Worm (Caenorhabditis elegans) whole organism, late embryonic: Measurements from ENCODE around the gene F53A3.7.

Source experiments
- C08G9.2 ChIP-seq: sonication (generic microtip); optimal IDR thresholded peaks from 2 replicates; lab custom pipeline; 2016; ENCODE audit warnings: mild to moderate bottlenecking, missing genetic modification characterization, moderate library complexity, missing compliant biosample characterization
- C38D4.7 ChIP-seq: fragments of 200-800 bp; sonication (Bioruptor generic); optimal IDR thresholded peaks from 2 replicates; lab custom pipeline; 2018; ENCODE audit warnings: mild to moderate bottlenecking, missing genetic modification characterization, moderate library complexity, missing compliant biosample characterization
- K02D7.2 ChIP-seq: sonication (generic microtip); optimal IDR thresholded peaks from 2 replicates; lab custom pipeline; 2017; ENCODE audit warnings: mild to moderate bottlenecking, missing genetic modification characterization, missing compliant biosample characterization
- K09A11.1 ChIP-seq: sonication (generic microtip); optimal IDR thresholded peaks from 2 replicates; lab custom pipeline; 2017; ENCODE audit warnings: antibody characterized with exemption, mild to moderate bottlenecking, missing genetic modification characterization, missing compliant biosample characterization; ENCODE audit not compliant: insufficient read depth
- T23F11.4 ChIP-seq: fragments of 200-800 bp; sonication (Bioruptor generic); optimal IDR thresholded peaks from 2 replicates; lab custom pipeline; 2018; ENCODE audit warnings: mild to moderate bottlenecking, missing genetic modification characterization, missing compliant biosample characterization
- Y22D7AL.16 ChIP-seq: sonication (generic microtip); optimal IDR thresholded peaks from 2 replicates; lab custom pipeline; 2016; ENCODE audit warnings: missing genetic modification characterization, missing compliant biosample characterization
- ahr-1 ChIP-seq: sonication (generic microtip); optimal IDR thresholded peaks from 2 replicates; lab custom pipeline; 2016; ENCODE audit warnings: missing genetic modification characterization, missing compliant biosample characterization
- ama-1 ChIP-seq: fragments of 150-350 bp; optimal IDR thresholded peaks from 2 replicates; lab custom pipeline; 2014
- ceh-14 ChIP-seq: sonication (generic microtip); optimal IDR thresholded peaks from 2 replicates; lab custom pipeline; 2016; ENCODE audit warnings: missing genotype, missing genetic modification characterization, missing compliant biosample characterization
- ceh-18 ChIP-seq: sonication (generic microtip); optimal IDR thresholded peaks from 2 replicates; lab custom pipeline; 2016; ENCODE audit warnings: missing genetic modification characterization, missing compliant biosample characterization
- ceh-24 ChIP-seq: sonication (generic microtip); optimal IDR thresholded peaks from 2 replicates; lab custom pipeline; 2016; ENCODE audit warnings: mild to moderate bottlenecking, missing genetic modification characterization, missing compliant biosample characterization
- ceh-30 ChIP-seq: fragments of 150-350 bp; optimal IDR thresholded peaks from 2 replicates; lab custom pipeline; 2014; ENCODE audit warnings: missing biosample characterization, missing genetic modification characterization
- ceh-45 ChIP-seq: fragments of 200-800 bp; sonication (Bioruptor generic); IDR thresholded peaks from 2 replicates; pipeline ENCODE4 v1.3.6; 2022; ENCODE audit warnings: missing genetic modification reagents, missing genetic modification characterization, missing compliant biosample characterization
- ceh-48 ChIP-seq: sonication (generic microtip); optimal IDR thresholded peaks from 2 replicates; lab custom pipeline; 2016; ENCODE audit warnings: missing genetic modification characterization, inconsistent platforms, missing compliant biosample characterization
- fkh-10 ChIP-seq: fragments of 150-350 bp; optimal IDR thresholded peaks from 2 replicates; lab custom pipeline; 2014; ENCODE audit warnings: missing biosample characterization, missing genetic modification reagents, missing genetic modification characterization
- hlh-13 ChIP-seq: fragments of 200-800 bp; sonication (Bioruptor generic); optimal IDR thresholded peaks from 2 replicates; lab custom pipeline; 2018; ENCODE audit warnings: mild to moderate bottlenecking, missing genetic modification characterization, missing compliant biosample characterization
- hlh-8 ChIP-seq: sonication (generic microtip); optimal IDR thresholded peaks from 2 replicates; lab custom pipeline; 2016; ENCODE audit warnings: missing genotype, missing genetic modification characterization, missing compliant biosample characterization
- mec-3 ChIP-seq: sonication (generic microtip); optimal IDR thresholded peaks from 2 replicates; lab custom pipeline; 2016; ENCODE audit warnings: borderline replicate concordance, missing genetic modification characterization, missing compliant biosample characterization
- nhr-232 ChIP-seq: sonication (generic microtip); optimal IDR thresholded peaks from 2 replicates; lab custom pipeline; 2016; ENCODE audit warnings: missing genetic modification characterization, missing compliant biosample characterization
- odd-2 ChIP-seq: sonication (generic microtip); optimal IDR thresholded peaks from 2 replicates; lab custom pipeline; 2017; ENCODE audit warnings: antibody characterized with exemption, mild to moderate bottlenecking, missing genetic modification characterization, missing compliant biosample characterization
- sox-2 ChIP-seq: fragments of 200-800 bp; sonication (Bioruptor generic); IDR thresholded peaks from 2 replicates; pipeline ENCODE4 v1.3.6; 2022; ENCODE audit warnings: missing genetic modification reagents, missing genetic modification characterization, missing compliant biosample characterization
- sox-4 ChIP-seq: sonication (generic microtip); optimal IDR thresholded peaks from 2 replicates; lab custom pipeline; 2017; ENCODE audit warnings: mild to moderate bottlenecking, missing genetic modification characterization, inconsistent platforms, missing compliant biosample characterization
- ttx-3 ChIP-seq: sonication (generic microtip); optimal IDR thresholded peaks from 2 replicates; lab custom pipeline; 2016; ENCODE audit warnings: missing genetic modification reagents, missing genetic modification characterization, missing compliant biosample characterization
- unc-42 ChIP-seq: sonication (generic microtip); optimal IDR thresholded peaks from 2 replicates; lab custom pipeline; 2016; ENCODE audit warnings: missing genotype, missing genetic modification characterization, missing compliant biosample characterization
- unc-55 ChIP-seq: sonication (generic microtip); optimal IDR thresholded peaks from 2 replicates; lab custom pipeline; 2017; ENCODE audit warnings: missing biosample characterization, missing genetic modification reagents, missing genetic modification characterization
- unc-86 ChIP-seq: sonication (generic microtip); optimal IDR thresholded peaks from 2 replicates; lab custom pipeline; 2016; ENCODE audit warnings: missing genetic modification characterization, missing compliant biosample characterization

Gene F53A3.7

DNA sequence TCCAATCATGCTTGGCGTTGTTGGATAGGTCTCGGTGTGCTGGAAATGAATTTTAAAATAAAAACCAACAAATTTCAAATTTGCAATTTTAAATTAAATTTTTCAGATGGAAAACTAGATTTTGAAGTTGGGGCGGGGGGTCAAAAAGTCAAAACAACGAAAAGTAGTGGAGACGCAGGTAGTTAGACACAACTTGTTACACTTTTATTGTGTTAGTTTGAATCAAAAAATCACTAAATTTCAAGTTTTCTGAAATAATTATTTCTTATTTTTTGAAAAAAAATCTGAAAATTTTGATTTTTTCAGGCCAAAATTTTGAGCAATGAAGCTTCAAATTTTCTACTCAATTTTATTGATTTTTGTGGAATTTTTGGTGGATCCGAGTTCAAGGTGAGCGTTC, 36.4 kb downstream of the F53A3.7 start, which contains the start of gene Y39A3B.8:
TSS of gene Y39A3B.8 (plus strand) at position 301 of the 400 bp plus-strand sequence.
- no peak for TF ChIP-seq ceh-30 (tag; lab: Kevin White, UChicago)
- TF ChIP-seq T23F11.4 (GFP tag; lab: Kevin White, UChicago) = no peak
- TF ChIP-seq unc-86 (tag; lab: Kevin White, UChicago) = no peak
- TF ChIP-seq ceh-14 = no peak
- no peak for TF ChIP-seq hlh-13
- TF ChIP-seq Y22D7AL.16 (tag; lab: Kevin White, UChicago) = no peak
- TF ChIP-seq ttx-3 (tag; lab: Kevin White, UChicago) = no peak
- no peak for TF ChIP-seq odd-2 (tag; lab: Kevin White, UChicago)

DNA sequence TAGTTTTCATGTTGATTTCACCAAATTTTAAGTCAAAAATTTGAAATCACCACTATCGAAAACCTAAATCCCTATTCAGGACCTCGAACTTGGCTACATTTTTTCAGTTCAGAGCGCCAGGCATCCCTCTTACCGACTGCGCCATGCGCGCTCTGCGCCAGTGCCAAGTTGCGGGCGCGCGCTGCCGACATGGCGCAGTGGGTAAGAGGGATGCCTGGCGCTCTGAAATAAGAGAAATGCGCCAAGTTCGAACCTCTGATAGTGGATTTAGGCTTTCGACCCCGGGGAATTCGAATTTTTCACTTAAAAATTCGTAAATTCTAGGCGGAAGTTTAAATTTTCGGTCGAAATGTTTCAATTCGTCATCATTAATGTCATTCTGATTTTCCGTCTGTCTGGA, 38.6 kb downstream of the F53A3.7 start:
- TF ChIP-seq mec-3 (tag; lab: Kevin White, UChicago) (no peak), hlh-8 (no peak), ceh-30 (tag; lab: Kevin White, UChicago) (no peak), ceh-18 (no peak), ceh-24 (no peak), ahr-1 (no peak), unc-55 (GFP tag; lab: Kevin White, UChicago) (no peak), ama-1 (lab: Kevin White, UChicago) (no peak), sox-4 (tag; lab: Kevin White, UChicago) (no peak), K02D7.2 (no peak), C08G9.2 (tag; lab: Kevin White, UChicago) (no peak)
- TF ChIP-seq, all 69 proteins: peak for 0

DNA sequence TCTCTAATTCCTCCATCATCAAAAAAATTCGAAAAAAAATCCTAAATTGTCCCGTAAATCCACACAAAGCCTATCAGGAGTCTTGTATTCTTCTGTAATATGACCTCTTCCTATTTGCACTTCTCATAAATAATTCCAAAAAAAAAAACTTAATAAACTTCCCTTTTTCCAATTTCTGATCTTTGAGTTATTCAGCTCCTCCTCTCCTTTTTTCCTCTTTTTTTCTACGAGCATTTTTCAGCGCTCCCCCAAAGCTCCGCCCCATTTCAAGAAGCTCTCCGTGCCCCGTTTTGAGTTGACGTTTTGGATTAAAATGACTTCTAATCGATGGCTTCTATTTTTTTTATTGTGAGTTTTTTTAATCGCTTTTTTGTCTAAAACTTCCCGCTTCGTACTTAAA, 46.2 kb downstream of the F53A3.7 start, which contains the start of gene lgc-42:
TSS of gene lgc-42 (plus strand) at position 301 of the 400 bp plus-strand sequence.
- no peak for TF ChIP-seq C38D4.7 (GFP tag; lab: Kevin White, UChicago)
- no peak for TF ChIP-seq ceh-14
- TF ChIP-seq ceh-18 = no peak
- TF ChIP-seq sox-2 (GFP tag; lab: Robert Waterston, UW) = no peak
- no peak for TF ChIP-seq nhr-232 (tag; lab: Kevin White, UChicago)
- TF ChIP-seq unc-42 (tag; lab: Kevin White, UChicago) = no peak
- no peak for TF ChIP-seq K09A11.1 (tag; lab: Kevin White, UChicago)
- TF ChIP-seq ceh-45 (GFP tag; lab: Robert Waterston, UW) = no peak
- no peak for TF ChIP-seq ama-1 (lab: Kevin White, UChicago)

DNA sequence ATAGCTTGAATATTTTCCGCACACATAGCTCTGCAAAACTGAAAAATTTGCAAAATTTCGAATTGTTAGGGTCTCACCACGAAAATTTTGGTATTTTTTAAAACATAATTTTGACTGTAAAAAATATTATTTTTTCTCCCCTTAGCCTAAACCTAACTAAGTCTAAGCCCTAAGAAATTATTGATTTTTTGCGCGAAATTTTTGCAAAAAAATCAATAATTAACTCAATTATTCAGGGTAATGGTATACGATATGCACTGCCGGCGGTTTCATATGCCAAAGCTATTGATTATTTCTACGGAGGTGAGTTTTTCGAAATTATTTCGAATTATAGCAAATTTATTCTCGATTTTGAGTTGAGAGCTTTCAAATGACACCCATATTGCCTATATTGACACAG, 49.9 kb downstream of the F53A3.7 start:
- peak; percentile 21 for TF ChIP-seq ceh-48 (tag; lab: Kevin White, UChicago)
- no peak for TF ChIP-seq fkh-10
